Worm (Caenorhabditis elegans) whole organism, L1 larva: ENCODE results near the gene C16C8.5.

Source experiments
- efl-1 ChIP-seq, 4 experiments: fragments of 150-350 bp; optimal IDR thresholded peaks in 3 of 4; peaks in 1 of 4; 1 replicate in 1 of 4; 2 replicates in 3 of 4; lab custom pipeline; 2014; ENCODE audit warnings: missing biosample characterization in 2 of 4, missing genetic modification characterization in 2 of 4, missing genetic modification reagents in 2 of 4
- nhr-76 ChIP-seq: sonication (generic microtip); optimal IDR thresholded peaks from 2 replicates; lab custom pipeline; 2017; ENCODE audit warnings: missing biosample characterization, missing genetic modification characterization
- nhr-84 ChIP-seq: sonication (generic microtip); optimal IDR thresholded peaks from 2 replicates; lab custom pipeline; 2017; ENCODE audit warnings: missing biosample characterization, missing genetic modification characterization

ce11 chrII:3477171-3477570 is 32.0 kb upstream of the C16C8.5 start, which contains the start of gene fbxb-104:
- TF ChIP-seq nhr-84 (tag; lab: Kevin White, UChicago) (no peak), efl-1 (optimal IDR thresholded peaks at IDR 0.05; lab: Kevin White, UChicago) (no peak), efl-1 (GFP tag; optimal IDR thresholded peaks at IDR 0.05 in 1 of 2; lab: Kevin White, UChicago) (no peak), nhr-76 (tag; lab: Kevin White, UChicago) (no peak)
